Fruit fly (Drosophila melanogaster) whole organism: Measurements from ENCODE around the gene alpha-Est9.
A peak's percentile ranks its signal among the peaks of the same experiment; 100 is the strongest.

Experiments
- CG8478 ChIP-seq: fragments of >200 bp; optimal IDR thresholded peaks from 2 replicates; lab custom pipeline; 2018; ENCODE audit warnings: inconsistent platforms
- Dll ChIP-seq: fragments of >200 bp; optimal IDR thresholded peaks from 2 replicates; lab custom pipeline; 2017
- EcR ChIP-seq, 2 experiments: fragments of >200 bp; optimal IDR thresholded peaks; 2 replicates each; lab custom pipeline; 2017; ENCODE audit warnings: missing biosample characterization in 2 of 2, missing genetic modification characterization in 2 of 2, missing genetic modification reagents in 2 of 2
- pan ChIP-seq: fragments of >200 bp; optimal IDR thresholded peaks from 2 replicates; lab custom pipeline; 2017
- psq ChIP-seq: fragments of >200 bp; optimal IDR thresholded peaks from 2 replicates; lab custom pipeline; 2017
- usp ChIP-seq: fragments of >200 bp; optimal IDR thresholded peaks from 2 replicates; lab custom pipeline; 2017; ENCODE audit warnings: missing biosample characterization, missing genetic modification characterization, mixed read lengths

- TF ChIP-seq CG8478: no peak
- no peak for TF ChIP-seq pan
- no peak for TF ChIP-seq usp (GFP tag; lab: Kevin White, UChicago)
- TF ChIP-seq EcR (GFP tag; optimal IDR thresholded peaks at IDR 0.05; lab: Kevin White, UChicago): peak; percentile 74 to 87
- TF ChIP-seq psq (lab: Kevin White, UChicago): no peak
- no peak for TF ChIP-seq Dll (lab: Kevin White, UChicago)
Measured at dm6 chr3R:7474616-7475120, 30.2 kb downstream of the alpha-Est9 start.
